Worm (Caenorhabditis elegans): ENCODE data around the gene erd-2.1.
A peak's percentile ranks its signal among the peaks of the same experiment; 100 is the strongest.

Gene erd-2.1

DNA sequence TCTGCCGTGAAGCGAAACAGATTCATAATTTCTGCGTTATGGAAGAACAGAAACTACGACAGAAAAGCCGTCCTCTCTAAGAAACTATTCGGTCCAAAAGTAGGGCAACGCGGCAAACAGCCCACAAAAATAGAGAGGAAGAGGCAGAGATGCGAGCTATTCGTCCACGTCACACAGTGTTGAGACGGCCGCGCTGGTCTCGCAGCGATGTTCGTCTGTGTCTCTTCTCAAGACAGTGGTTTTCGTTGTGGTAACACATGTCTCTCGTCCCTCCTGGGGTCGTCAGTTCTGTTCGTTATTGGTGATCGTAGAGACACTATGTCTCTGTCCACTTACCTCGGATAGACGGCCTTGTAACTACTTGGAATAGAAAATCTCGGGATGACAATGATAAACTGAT, at the start of gene erd-2.1 (continued):
- TF ChIP-seq D1046.2 (GFP tag; IDR thresholded peaks at IDR 0.05), result no peak
- no peak for TF ChIP-seq ceh-28 (tag; optimal IDR thresholded peaks at IDR 0.05)
- TF ChIP-seq arid-1 (GFP tag; conservative IDR thresholded peaks at IDR 0.05), result no peak; the same call in 1 of the 2 replicates
- TF ChIP-seq nhr-77 (tag; optimal IDR thresholded peaks at IDR 0.05), result peak; percentile 49
- no peak for TF ChIP-seq pha-4 (GFP tag; IDR thresholded peaks at IDR 0.05)
- no peak for TF ChIP-seq pha-4 (tag; optimal IDR thresholded peaks at IDR 0.05)
- TF ChIP-seq nhr-10 (tag; optimal IDR thresholded peaks at IDR 0.05), result no peak
- peak; percentile 85 for TF ChIP-seq hlh-30 (tag; optimal IDR thresholded peaks at IDR 0.05; ENCODE audit: insufficient read depth)
- TF ChIP-seq duxl-1 (tag; optimal IDR thresholded peaks at IDR 0.05; ENCODE audit: poor library complexity), result peak; percentile 16
- peak; percentile 77 for TF ChIP-seq hmg-1.1 (GFP tag; IDR thresholded peaks at IDR 0.05)
- no peak for TF ChIP-seq madf-9 (GFP tag; conservative IDR thresholded peaks at IDR 0.05)
- TF ChIP-seq tag-97 (GFP tag; IDR thresholded peaks at IDR 0.05), result no peak
- no peak; the same call in 1 of the 2 replicates for TF ChIP-seq lim-7 (GFP tag; IDR thresholded peaks at IDR 0.05)
- TF ChIP-seq cey-2 (tag; optimal IDR thresholded peaks at IDR 0.05; ENCODE audit: borderline replicate concordance, insufficient read depth), result no peak
- no peak for TF ChIP-seq ztf-7 (tag; optimal IDR thresholded peaks at IDR 0.05)
- no peak for TF ChIP-seq F37D6.2 (tag; optimal IDR thresholded peaks at IDR 0.05)
- no peak for TF ChIP-seq gei-8 (GFP tag; optimal IDR thresholded peaks at IDR 0.05)
- no peak for TF ChIP-seq daf-16 (GFP tag; optimal IDR thresholded peaks at IDR 0.05)
- peak; percentile 52 for TF ChIP-seq daf-16 (tag; optimal IDR thresholded peaks at IDR 0.05)
- no peak for TF ChIP-seq jun-1 (tag; optimal IDR thresholded peaks at IDR 0.05)
- TF ChIP-seq rbr-2 (tag; optimal IDR thresholded peaks at IDR 0.05), result peak; percentile 55
- no peak for TF ChIP-seq lin-15B (tag; optimal IDR thresholded peaks at IDR 0.05)
- TF ChIP-seq zfp-3 (GFP tag; conservative IDR thresholded peaks at IDR 0.05), result no peak
- no peak for TF ChIP-seq tra-1 (GFP tag; IDR thresholded peaks at IDR 0.05)
- no peak for TF ChIP-seq ces-1 (GFP tag; optimal IDR thresholded peaks at IDR 0.05)
- TF ChIP-seq F44E2.7 (GFP tag; IDR thresholded peaks at IDR 0.05), result no peak
- no peak for TF ChIP-seq ztf-11 (tag; optimal IDR thresholded peaks at IDR 0.05)
- no peak for TF ChIP-seq vab-7 (GFP tag; IDR thresholded peaks at IDR 0.05)
- TF ChIP-seq F49E8.2 (tag; optimal IDR thresholded peaks at IDR 0.05; ENCODE audit: borderline replicate concordance), result no peak
- TF ChIP-seq Y5F2A.4 (GFP tag; optimal IDR thresholded peaks at IDR 0.05), result no peak
- no peak for TF ChIP-seq nhr-25 (tag; optimal IDR thresholded peaks at IDR 0.05; ENCODE audit: borderline replicate concordance, insufficient read depth)
- peak; percentile 82 for TF ChIP-seq dve-1 (tag; optimal IDR thresholded peaks at IDR 0.05; ENCODE audit: insufficient read depth)
- no peak for TF ChIP-seq R02D3.7 (tag; optimal IDR thresholded peaks at IDR 0.05)
- TF ChIP-seq snpc-1.2 (GFP tag; IDR thresholded peaks at IDR 0.05), result no peak
- no peak for TF ChIP-seq mdt-29 (GFP tag; IDR thresholded peaks at IDR 0.05)
- TF ChIP-seq ceh-44 (GFP tag; IDR thresholded peaks at IDR 0.05), result no peak
- no peak for TF ChIP-seq Y75B8A.6 (GFP tag; IDR thresholded peaks at IDR 0.05)
- no peak for TF ChIP-seq ceh-82 (tag; optimal IDR thresholded peaks at IDR 0.05)
- peak; percentile 89 for TF ChIP-seq hlh-11 (tag; optimal IDR thresholded peaks at IDR 0.05)
- TF ChIP-seq aly-2 (tag; optimal IDR thresholded peaks at IDR 0.05), result no peak
- peak; percentile 47 to 76 for TF ChIP-seq lsy-2 (tag; optimal IDR thresholded peaks at IDR 0.05)
- TF ChIP-seq ZK546.5 (tag; optimal IDR thresholded peaks at IDR 0.05), result no peak
- no peak for TF ChIP-seq unc-39 (tag; optimal IDR thresholded peaks at IDR 0.05)
- peak; percentile 97 for TF ChIP-seq aha-1 (tag)
- TF ChIP-seq ceh-20 (GFP tag; IDR thresholded peaks at IDR 0.05), result 0 out of 2 replicates have a peak, but pooled peaks have one; percentile 34
- TF ChIP-seq php-3 (GFP tag; IDR thresholded peaks at IDR 0.05), result peak; percentile 46; the same call in 1 of the 2 replicates
- TF ChIP-seq daf-12 (tag; optimal IDR thresholded peaks at IDR 0.05), result no peak
- no peak for TF ChIP-seq ceh-62 (tag; optimal IDR thresholded peaks at IDR 0.05)
- TF ChIP-seq pqm-1 (tag; optimal IDR thresholded peaks at IDR 0.05), result no peak
- peak; percentile 62 for TF ChIP-seq dpl-1 (GFP tag; optimal IDR thresholded peaks at IDR 0.05)
- TF ChIP-seq mes-2 (tag; optimal IDR thresholded peaks at IDR 0.05; ENCODE audit: poor library complexity, severe bottlenecking), result peak; percentile 83
- TF ChIP-seq nhr-111 (GFP tag; optimal IDR thresholded peaks at IDR 0.05), result no peak

Data from whole organism, L4 larva.